Worm (Caenorhabditis elegans) whole organism, L1 larva: ENCODE results near the gene C35C5.8.

Experiments used
- aly-2 ChIP-seq: fragments of 150-350 bp; optimal IDR thresholded peaks from 2 replicates; lab custom pipeline; 2014; ENCODE audit warnings: missing biosample characterization, missing genetic modification characterization
- dpl-1 ChIP-seq, 3 experiments: fragments of 150-350 bp in 2 of 3; sonication (generic microtip) in 1 of 3; optimal IDR thresholded peaks; 2 replicates each; lab custom pipeline; 2014 to 2017; ENCODE audit warnings: missing biosample characterization in 3 of 3, missing genetic modification characterization in 3 of 3, missing genetic modification reagents in 3 of 3
- nhr-12 ChIP-seq: sonication (generic microtip); optimal IDR thresholded peaks from 2 replicates; lab custom pipeline; 2017; ENCODE audit warnings: missing biosample characterization, missing genetic modification characterization
- nhr-77 ChIP-seq: fragments of 150-350 bp; optimal IDR thresholded peaks from 2 replicates; lab custom pipeline; 2014; ENCODE audit warnings: missing biosample characterization, missing genetic modification characterization

DNA sequence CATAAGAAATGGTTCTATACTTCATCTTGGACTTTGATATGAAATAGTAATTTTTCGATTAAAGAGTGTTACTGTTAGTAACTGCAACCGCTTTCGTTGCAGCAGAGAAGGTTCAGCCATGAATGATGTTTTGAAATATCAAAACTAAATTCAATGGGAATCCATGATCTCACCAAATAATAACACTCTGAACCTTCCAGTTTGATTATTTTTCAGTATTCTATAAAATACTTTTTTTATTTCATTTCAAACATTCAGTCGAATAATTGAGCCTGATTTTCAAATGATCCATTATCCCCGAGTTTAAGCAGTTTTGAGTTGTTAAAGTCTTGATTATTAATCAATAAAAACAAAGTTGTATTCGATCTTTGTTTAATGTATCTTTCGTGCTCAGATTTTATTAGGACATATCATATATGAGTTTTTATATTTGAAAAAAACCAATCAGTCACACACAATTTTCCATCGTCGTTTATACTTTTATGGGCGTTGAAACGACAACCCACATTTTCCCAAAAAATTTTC, 3.9 kb downstream of the C35C5.8 start, which contains the start of gene gcp-2.2:
- TF ChIP-seq dpl-1 (GFP tag; optimal IDR thresholded peaks at IDR 0.05; lab: Kevin White, UChicago): no peak
- no peak for TF ChIP-seq aly-2 (tag; lab: Kevin White, UChicago)
- no peak for TF ChIP-seq nhr-12
- TF ChIP-seq nhr-77 (tag; lab: Kevin White, UChicago): no peak
